Fruit fly (Drosophila melanogaster) whole organism, embryonic: ENCODE data around the gene TwdlP.

Source experiments
- Atf3 ChIP-seq: fragments of 200-800 bp; sonication (Bioruptor generic); optimal IDR thresholded peaks from 3 replicates; lab custom pipeline; 2016; ENCODE audit warnings: missing biosample characterization, missing genetic modification characterization
- CG11504 ChIP-seq: fragments of 200-800 bp; sonication (Bioruptor generic); optimal IDR thresholded peaks from 3 replicates; lab custom pipeline; 2019; ENCODE audit warnings: missing biosample characterization, mild to moderate bottlenecking, missing genetic modification characterization, moderate library complexity
- CG13775 ChIP-seq: fragments of 200-800 bp; sonication (Bioruptor generic); optimal IDR thresholded peaks from 3 replicates; lab custom pipeline; 2017; ENCODE audit warnings: missing biosample characterization, mild to moderate bottlenecking, missing genetic modification characterization
- CG14860 ChIP-seq: fragments of 200-800 bp; sonication (Bioruptor generic); IDR thresholded peaks from 3 replicates; pipeline ENCODE4 v1.3.6; 2022; ENCODE audit warnings: missing biosample characterization, missing genetic modification characterization; ENCODE audit not compliant: partially characterized antibody
- CG15269 ChIP-seq: fragments of 200-800 bp; sonication (Bioruptor generic); optimal IDR thresholded peaks from 2 replicates; lab custom pipeline; 2018; ENCODE audit warnings: missing biosample characterization, mild to moderate bottlenecking, missing genetic modification characterization, moderate library complexity
- CG17802 ChIP-seq: fragments of 200-800 bp; sonication (Bioruptor generic); optimal IDR thresholded peaks from 2 replicates; lab custom pipeline; 2018; ENCODE audit warnings: missing biosample characterization, mild to moderate bottlenecking, missing genetic modification characterization, moderate library complexity
- CG3065 ChIP-seq: fragments of 200-800 bp; sonication (Bioruptor generic); optimal IDR thresholded peaks from 2 replicates; lab custom pipeline; 2016; ENCODE audit warnings: missing biosample characterization, missing genetic modification characterization
- CG32767 ChIP-seq: fragments of 200-800 bp; sonication (Bioruptor generic); IDR thresholded peaks from 2 replicates; pipeline ENCODE4 v1.3.6; 2022; ENCODE audit warnings: missing biosample characterization, missing genetic modification characterization
- CG7357 ChIP-seq: fragments of 200-800 bp; sonication (Bioruptor generic); IDR thresholded peaks from 3 replicates; pipeline ENCODE4 v1.3.6; 2022; ENCODE audit warnings: missing biosample characterization, missing genetic modification characterization
- Dbx ChIP-seq: fragments of 200-800 bp; sonication (Bioruptor generic); IDR thresholded peaks from 3 replicates; pipeline ENCODE4 v1.3.6; 2022; ENCODE audit warnings: missing biosample characterization, missing genetic modification characterization
- Deaf1 ChIP-seq: fragments of 200-800 bp; optimal IDR thresholded peaks from 3 replicates; lab custom pipeline; 2019; ENCODE audit warnings: missing biosample characterization, mild to moderate bottlenecking, missing genetic modification characterization, moderate library complexity
- GATAe ChIP-seq: fragments of 200-800 bp; sonication (Bioruptor generic); conservative IDR thresholded peaks from 2 replicates; pipeline ENCODE4 v1.3.6; 2022; ENCODE audit warnings: missing biosample characterization, missing genetic modification characterization
- Gsc ChIP-seq: fragments of 200-800 bp; sonication (Bioruptor generic); IDR thresholded peaks from 2 replicates; pipeline ENCODE4 v1.3.6; 2022; ENCODE audit warnings: missing biosample characterization, missing genetic modification characterization
- Hey ChIP-seq: fragments of 200-800 bp; sonication (Bioruptor generic); optimal IDR thresholded peaks from 3 replicates; lab custom pipeline; 2018; ENCODE audit warnings: missing biosample characterization, mild to moderate bottlenecking, missing genetic modification characterization
- Hr3 ChIP-seq: fragments of 200-800 bp; sonication (Bioruptor generic); optimal IDR thresholded peaks from 3 replicates; lab custom pipeline; 2016; ENCODE audit warnings: missing biosample characterization, missing genetic modification characterization
- Hr78 ChIP-seq, 2 experiments: fragments of 200-800 bp in 1 of 2; fragments of >200 bp in 1 of 2; sonication (Bioruptor generic) in 1 of 2; optimal IDR thresholded peaks; 2 replicates each; lab custom pipeline; 2017 to 2019; ENCODE audit warnings: missing biosample characterization in 2 of 2, missing genetic modification characterization in 2 of 2, mild to moderate bottlenecking in 1 of 2, moderate library complexity in 1 of 2
- Jarid2 ChIP-seq: fragments of 200-800 bp; sonication (Bioruptor generic); optimal IDR thresholded peaks from 3 replicates; lab custom pipeline; 2017; ENCODE audit warnings: mild to moderate bottlenecking, missing biosample characterization, missing genetic modification reagents, missing genetic modification characterization
- Mes4 ChIP-seq: fragments of 200-800 bp; sonication (Bioruptor generic); optimal IDR thresholded peaks from 2 replicates; lab custom pipeline; 2016; ENCODE audit warnings: missing biosample characterization, missing genetic modification characterization
- Nf-YB ChIP-seq: fragments of 200-800 bp; sonication (Bioruptor generic); optimal IDR thresholded peaks from 3 replicates; lab custom pipeline; 2019; ENCODE audit warnings: missing biosample characterization, mild to moderate bottlenecking, missing genetic modification characterization, moderate library complexity
- Sox102F ChIP-seq: fragments of 200-800 bp; sonication (Bioruptor generic); optimal IDR thresholded peaks from 2 replicates; lab custom pipeline; 2018; ENCODE audit warnings: missing biosample characterization, mild to moderate bottlenecking, missing genetic modification characterization, moderate library complexity
- Spps ChIP-seq: fragments of 200-800 bp; sonication (Bioruptor generic); optimal IDR thresholded peaks from 2 replicates; lab custom pipeline; 2018; ENCODE audit warnings: missing biosample characterization, mild to moderate bottlenecking, missing genetic modification characterization
- ato ChIP-seq: fragments of 200-800 bp; sonication (Bioruptor generic); IDR thresholded peaks from 2 replicates; pipeline ENCODE4 v1.3.6; 2022; ENCODE audit warnings: missing biosample characterization, missing genetic modification characterization; ENCODE audit not compliant: partially characterized antibody
- chif ChIP-seq, 2 experiments: fragments of 200-800 bp; sonication (Bioruptor generic); optimal IDR thresholded peaks; 3 replicates each; lab custom pipeline; 2016; ENCODE audit warnings: missing biosample characterization in 2 of 2, missing genetic modification characterization in 2 of 2
- chinmo ChIP-seq: fragments of 200-800 bp; sonication (Bioruptor generic); IDR thresholded peaks from 4 replicates; pipeline ENCODE4 v1.3.6; 2022; ENCODE audit warnings: missing biosample characterization, missing genetic modification characterization; ENCODE audit not compliant: partially characterized antibody
- disco-r ChIP-seq: fragments of 200-800 bp; sonication (Bioruptor generic); optimal IDR thresholded peaks from 2 replicates; lab custom pipeline; 2016; ENCODE audit warnings: missing biosample characterization, missing genetic modification characterization
- ftz-f1 ChIP-seq: fragments of 200-800 bp; sonication (Bioruptor generic); optimal IDR thresholded peaks from 2 replicates; lab custom pipeline; 2016; ENCODE audit warnings: missing biosample characterization, missing genetic modification characterization
- lbe ChIP-seq: fragments of 200-800 bp; sonication (Bioruptor generic); optimal IDR thresholded peaks from 2 replicates; lab custom pipeline; 2016; ENCODE audit warnings: missing biosample characterization, mild to moderate bottlenecking, missing genetic modification characterization
- lmd ChIP-seq: fragments of 200-800 bp; sonication (Bioruptor generic); IDR thresholded peaks from 2 replicates; pipeline ENCODE4 v1.3.6; 2022; ENCODE audit warnings: missing biosample characterization, missing genetic modification characterization
- sens-2 ChIP-seq: fragments of 200-800 bp; sonication (Bioruptor generic); IDR thresholded peaks from 2 replicates; pipeline ENCODE4 v1.3.6; 2022; ENCODE audit warnings: missing biosample characterization, missing genetic modification characterization
- seq ChIP-seq: fragments of 200-800 bp; sonication (Bioruptor generic); IDR thresholded peaks from 2 replicates; pipeline ENCODE4 v1.3.6; 2022; ENCODE audit warnings: missing biosample characterization, missing genetic modification characterization
- sisA ChIP-seq: fragments of 200-800 bp; sonication (Bioruptor generic); IDR thresholded peaks from 2 replicates; pipeline ENCODE4 v1.3.6; 2022; ENCODE audit warnings: missing biosample characterization, missing genetic modification characterization
- tll ChIP-seq, 2 experiments: fragments of 200-800 bp in 1 of 2; fragments of >200 bp in 1 of 2; sonication (Bioruptor generic) in 1 of 2; optimal IDR thresholded peaks; 2 replicates each; lab custom pipeline; 2017 to 2019; ENCODE audit warnings: missing biosample characterization in 2 of 2, missing genetic modification characterization in 2 of 2, mild to moderate bottlenecking in 1 of 2, moderate library complexity in 1 of 2
- trh ChIP-seq: fragments of 200-800 bp; sonication (Bioruptor generic); optimal IDR thresholded peaks from 2 replicates; lab custom pipeline; 2016; ENCODE audit warnings: missing biosample characterization, missing genetic modification characterization
- wek ChIP-seq: fragments of 200-800 bp; sonication (Bioruptor generic); optimal IDR thresholded peaks from 3 replicates; lab custom pipeline; 2018; ENCODE audit warnings: missing biosample characterization, mild to moderate bottlenecking, missing genetic modification characterization, moderate library complexity
- wor ChIP-seq: fragments of 200-800 bp; sonication (Bioruptor generic); IDR thresholded peaks from 2 replicates; pipeline ENCODE4 v1.3.6; 2022; ENCODE audit warnings: missing biosample characterization, missing genetic modification characterization
- yki ChIP-seq: fragments of >200 bp; optimal IDR thresholded peaks from 3 replicates; lab custom pipeline; 2018
- zfh1 ChIP-seq: fragments of 200-800 bp; sonication (Bioruptor generic); IDR thresholded peaks from 3 replicates; pipeline ENCODE4 v1.3.6; 2022; ENCODE audit warnings: missing biosample characterization, missing genetic modification characterization

TwdlP gene

DNA sequence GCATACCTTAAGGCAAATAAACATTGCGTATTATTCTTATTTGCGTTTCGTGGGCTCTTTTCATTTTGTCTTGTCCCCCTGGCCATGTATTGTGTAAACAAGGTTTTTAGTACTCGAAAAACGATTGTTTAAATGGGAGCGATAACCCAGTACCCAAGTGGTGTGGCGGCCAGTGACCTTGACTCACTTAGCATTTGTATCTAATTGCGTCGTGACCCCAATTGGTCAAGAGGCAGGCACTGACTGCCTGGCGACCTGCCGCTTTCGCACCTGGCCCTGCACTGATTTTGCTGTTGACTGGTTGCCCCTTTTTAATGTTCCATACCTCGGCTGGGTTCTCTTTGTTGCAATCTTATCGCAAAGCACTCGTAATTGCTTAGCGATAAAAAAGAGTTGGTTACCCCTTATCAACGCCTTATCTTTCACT, 33.0 kb downstream of the TwdlP start (continued):
- TF ChIP-seq Mes4 (GFP tag; lab: Kevin White, UChicago) (no peak), Jarid2 (GFP tag; lab: Kevin White, UChicago) (peak; percentile 60), Hr3 (GFP tag; lab: Kevin White, UChicago) (peak; percentile 49), chinmo (GFP tag; lab: Robert Waterston, UW) (peak; percentile 77; the same call in 2 of the 4 replicates), CG7357 (no peak), CG15269 (tag; lab: Kevin White, UChicago) (no peak), CG14860 (GFP tag; lab: Robert Waterston, UW) (no peak), sisA (no peak), Gsc (no peak), Sox102F (peak; percentile 20), Spps (tag; lab: Kevin White, UChicago) (no peak), CG3065 (GFP tag; lab: Kevin White, UChicago) (no peak), Deaf1 (tag; lab: Kevin White, UChicago) (peak; percentile 2), seq (GFP tag; lab: Robert Waterston, UW) (no peak), CG17802 (tag; lab: Kevin White, UChicago) (no peak), chif (GFP tag; optimal IDR thresholded peaks at IDR 0.05; lab: Kevin White, UChicago) (no peak), lmd (no peak), Dbx (GFP tag; lab: Robert Waterston, UW) (peak; percentile 50; the same call in 2 of the 3 replicates), ftz-f1 (GFP tag; lab: Kevin White, UChicago) (peak; percentile 81), Hey (tag; lab: Kevin White, UChicago) (peak; percentile 58), tll (GFP tag; optimal IDR thresholded peaks at IDR 0.05; lab: Kevin White, UChicago) (no peak), disco-r (no peak), wor (GFP tag; lab: Robert Waterston, UW) (no peak), CG11504 (tag; lab: Kevin White, UChicago) (no peak), ato (GFP tag; lab: Robert Waterston, UW) (no peak), Hr78 (GFP tag; optimal IDR thresholded peaks at IDR 0.05; lab: Kevin White, UChicago) (peak in 1 of 2 experiments; percentile 40), trh (GFP tag; lab: Kevin White, UChicago) (no peak), yki (lab: Kevin White, UChicago) (no peak), CG13775 (no peak), Nf-YB (GFP tag; lab: Kevin White, UChicago) (no peak), GATAe (peak; percentile 94), zfh1 (GFP tag; lab: Robert Waterston, UW) (no peak), Atf3 (no peak), sens-2 (GFP tag; lab: Robert Waterston, UW) (peak; percentile 84), CG32767 (GFP tag; lab: Robert Waterston, UW) (no peak), lbe (GFP tag; lab: Kevin White, UChicago) (peak; percentile 42), wek (no peak)
